Worm (Caenorhabditis elegans) whole organism, young adult: ENCODE results near the gene srt-34.

Source experiments
- F22D6.2 ChIP-seq: sonication (generic microtip); optimal IDR thresholded peaks from 2 replicates; lab custom pipeline; 2016; ENCODE audit warnings: mild to moderate bottlenecking, missing genetic modification characterization, missing compliant biosample characterization
- T07F8.4 ChIP-seq: sonication (generic microtip); optimal IDR thresholded peaks from 2 replicates; lab custom pipeline; 2016; ENCODE audit warnings: mild to moderate bottlenecking, missing genetic modification characterization, moderate library complexity, missing compliant biosample characterization
- T26A5.8 ChIP-seq: sonication (generic microtip); optimal IDR thresholded peaks from 2 replicates; lab custom pipeline; 2016; ENCODE audit warnings: missing genetic modification characterization, missing compliant biosample characterization
- Y53G8AR.9 ChIP-seq: fragments of 200-800 bp; sonication (Bioruptor generic); conservative IDR thresholded peaks from 2 replicates; pipeline ENCODE4 v1.3.6; 2022; ENCODE audit warnings: missing genetic modification reagents, missing genetic modification characterization, missing compliant biosample characterization
- ama-1 ChIP-seq, 3 experiments: fragments of 150-350 bp in 1 of 3; sonication (generic microtip) in 2 of 3; optimal IDR thresholded peaks; 2 replicates each; lab custom pipeline; 2014 to 2018; ENCODE audit warnings: missing biosample characterization in 2 of 3, missing genetic modification characterization in 2 of 3, missing genetic modification reagents in 2 of 3
- ceh-100 ChIP-seq: fragments of 200-800 bp; sonication (Bioruptor generic); IDR thresholded peaks from 2 replicates; pipeline ENCODE4 v1.3.6; 2022; ENCODE audit warnings: missing genetic modification reagents, missing genetic modification characterization, missing compliant biosample characterization
- ceh-27 ChIP-seq: fragments of 200-800 bp; sonication (Bioruptor generic); optimal IDR thresholded peaks from 2 replicates; lab custom pipeline; 2018; ENCODE audit warnings: mild to moderate bottlenecking, missing genetic modification characterization, moderate library complexity, missing compliant biosample characterization
- ceh-58 ChIP-seq: fragments of 200-800 bp; sonication (Bioruptor generic); IDR thresholded peaks from 2 replicates; pipeline ENCODE4 v1.3.6; 2022; ENCODE audit warnings: missing genetic modification characterization, missing compliant biosample characterization
- dpff-1 ChIP-seq: sonication (generic microtip); optimal IDR thresholded peaks from 2 replicates; lab custom pipeline; 2017; ENCODE audit warnings: mild to moderate bottlenecking, missing genetic modification characterization, missing compliant biosample characterization
- dpl-1 ChIP-seq: fragments of 150-350 bp; optimal IDR thresholded peaks from 2 replicates; lab custom pipeline; 2014; ENCODE audit warnings: missing biosample characterization, missing genetic modification reagents, missing genetic modification characterization
- efl-1 ChIP-seq: fragments of 150-350 bp; optimal IDR thresholded peaks from 2 replicates; lab custom pipeline; 2014; ENCODE audit warnings: missing biosample characterization, missing genetic modification reagents, missing genetic modification characterization
- egrh-3 ChIP-seq: fragments of 200-800 bp; sonication (Bioruptor generic); IDR thresholded peaks from 2 replicates; pipeline ENCODE4 v1.3.6; 2022; ENCODE audit warnings: missing genetic modification reagents, missing genetic modification characterization, missing compliant biosample characterization
- ets-4 ChIP-seq: fragments of 200-800 bp; sonication (Bioruptor generic); optimal IDR thresholded peaks from 2 replicates; lab custom pipeline; 2018; ENCODE audit warnings: mild to moderate bottlenecking, missing genetic modification characterization, missing compliant biosample characterization
- hsf-1 ChIP-seq: fragments of 200-800 bp; sonication (Bioruptor generic); IDR thresholded peaks from 2 replicates; pipeline ENCODE4 v1.3.6; 2022; ENCODE audit warnings: missing genetic modification reagents, missing genetic modification characterization, missing compliant biosample characterization
- let-607 ChIP-seq, 2 experiments: fragments of 200-800 bp in 1 of 2; sonication (Bioruptor generic) in 1 of 2; sonication (generic microtip) in 1 of 2; optimal IDR thresholded peaks; 2 replicates each; lab custom pipeline; 2016 to 2018; ENCODE audit warnings: mild to moderate bottlenecking in 2 of 2, missing compliant biosample characterization in 2 of 2, missing genetic modification characterization in 2 of 2, moderate library complexity in 2 of 2, missing genotype in 1 of 2
- lin-26 ChIP-seq: fragments of 200-800 bp; sonication (Bioruptor generic); IDR thresholded peaks from 2 replicates; pipeline ENCODE4 v1.3.6; 2022; ENCODE audit warnings: missing genetic modification reagents, missing genetic modification characterization, missing compliant biosample characterization
- lin-35 ChIP-seq, 3 experiments: fragments of 150-350 bp in 2 of 3; sonication (generic microtip) in 1 of 3; optimal IDR thresholded peaks; 2 replicates each; lab custom pipeline; 2014 to 2018; ENCODE audit warnings: missing biosample characterization in 3 of 3, missing genetic modification characterization in 3 of 3, missing genetic modification reagents in 3 of 3
- lin-54 ChIP-seq: fragments of 200-800 bp; sonication (Bioruptor generic); optimal IDR thresholded peaks from 2 replicates; lab custom pipeline; 2018; ENCODE audit warnings: mild to moderate bottlenecking, missing genetic modification characterization, missing compliant biosample characterization
- lsl-1 ChIP-seq: fragments of 200-800 bp; sonication (Bioruptor generic); optimal IDR thresholded peaks from 2 replicates; lab custom pipeline; 2018; ENCODE audit warnings: mild to moderate bottlenecking, missing genetic modification characterization, moderate library complexity, missing compliant biosample characterization
- madf-3 ChIP-seq: fragments of 200-800 bp; sonication (Bioruptor generic); IDR thresholded peaks from 2 replicates; pipeline ENCODE4 v1.3.6; 2022; ENCODE audit warnings: missing genetic modification reagents, missing genetic modification characterization, missing compliant biosample characterization
- madf-6 ChIP-seq: fragments of 200-800 bp; sonication (Bioruptor generic); IDR thresholded peaks from 2 replicates; pipeline ENCODE4 v1.3.6; 2022; ENCODE audit warnings: missing genetic modification reagents, missing genetic modification characterization, missing compliant biosample characterization
- nfya-1 ChIP-seq: sonication (generic microtip); optimal IDR thresholded peaks from 2 replicates; lab custom pipeline; 2017; ENCODE audit warnings: antibody characterized with exemption, missing compliant biosample characterization, missing genetic modification characterization, borderline replicate concordance; ENCODE audit not compliant: insufficient read depth
- nfyb-1 ChIP-seq: fragments of 200-800 bp; sonication (Bioruptor generic); IDR thresholded peaks from 2 replicates; pipeline ENCODE4 v1.3.6; 2022; ENCODE audit warnings: missing genetic modification reagents, missing genetic modification characterization, missing compliant biosample characterization
- nhr-120 ChIP-seq: fragments of 200-800 bp; sonication (Bioruptor generic); IDR thresholded peaks from 2 replicates; pipeline ENCODE4 v1.3.6; 2022; ENCODE audit warnings: missing genetic modification characterization, missing compliant biosample characterization
- nhr-27 ChIP-seq: fragments of 200-800 bp; sonication (Bioruptor generic); optimal IDR thresholded peaks from 2 replicates; lab custom pipeline; 2018; ENCODE audit warnings: mild to moderate bottlenecking, missing genetic modification characterization, moderate library complexity, missing compliant biosample characterization
- pbrm-1 ChIP-seq: fragments of 200-800 bp; sonication (Bioruptor generic); IDR thresholded peaks from 2 replicates; pipeline ENCODE4 v1.3.6; 2022; ENCODE audit warnings: missing genetic modification reagents, missing genetic modification characterization, missing compliant biosample characterization
- rec-8 ChIP-seq, 2 experiments: sonication (generic microtip); optimal IDR thresholded peaks; 2 replicates each; lab custom pipeline; 2016; ENCODE audit warnings: mild to moderate bottlenecking in 2 of 2, missing genetic modification characterization in 2 of 2, missing genetic modification reagents in 2 of 2, missing genotype in 2 of 2, missing biosample characterization in 1 of 2, missing compliant biosample characterization in 1 of 2, moderate library complexity in 1 of 2
- sdz-38 ChIP-seq: sonication (generic microtip); optimal IDR thresholded peaks from 2 replicates; lab custom pipeline; 2016; ENCODE audit warnings: missing genotype, missing genetic modification characterization, missing compliant biosample characterization
- somi-1 ChIP-seq: fragments of 200-800 bp; sonication (Bioruptor generic); optimal IDR thresholded peaks from 2 replicates; lab custom pipeline; 2018; ENCODE audit warnings: mild to moderate bottlenecking, missing genetic modification characterization, missing compliant biosample characterization
- sptf-2 ChIP-seq: fragments of 200-800 bp; sonication (Bioruptor generic); optimal IDR thresholded peaks from 2 replicates; lab custom pipeline; 2018; ENCODE audit warnings: mild to moderate bottlenecking, missing genetic modification characterization, missing compliant biosample characterization
- tbp1 ChIP-seq: fragments of 200-800 bp; sonication (Bioruptor generic); optimal IDR thresholded peaks from 2 replicates; lab custom pipeline; 2018; ENCODE audit warnings: mild to moderate bottlenecking, missing genetic modification characterization, missing compliant biosample characterization
- ztf-18 ChIP-seq: sonication (generic microtip); optimal IDR thresholded peaks from 2 replicates; lab custom pipeline; 2016; ENCODE audit warnings: missing genotype, mild to moderate bottlenecking, missing genetic modification characterization, missing compliant biosample characterization
- ztf-26 ChIP-seq: sonication (generic microtip); optimal IDR thresholded peaks from 2 replicates; lab custom pipeline; 2017; ENCODE audit warnings: missing genetic modification characterization, missing compliant biosample characterization
- ztf-28 ChIP-seq: fragments of 200-800 bp; sonication (Bioruptor generic); IDR thresholded peaks from 2 replicates; pipeline ENCODE4 v1.3.6; 2022; ENCODE audit warnings: missing genetic modification reagents, missing genetic modification characterization, missing compliant biosample characterization

Gene srt-34

DNA sequence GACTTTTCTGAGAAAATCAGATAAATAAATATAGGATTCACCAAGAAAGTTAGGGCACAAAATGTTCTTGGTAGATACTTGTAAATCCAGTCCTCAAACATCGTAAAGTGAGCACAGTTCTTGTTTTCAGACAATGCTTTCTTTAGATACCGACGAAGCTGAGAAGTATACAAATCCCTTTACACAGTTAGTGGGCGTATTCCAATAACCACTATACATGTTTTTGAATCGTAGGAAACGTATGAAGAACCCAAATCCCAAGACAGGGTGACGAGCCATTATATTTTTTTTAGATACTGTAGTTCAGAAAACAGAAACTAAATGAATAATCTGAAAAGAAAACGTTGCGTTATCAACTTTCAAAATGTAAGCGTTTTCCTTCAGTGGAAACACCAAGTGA is 27.8 kb upstream of the srt-34 start, which contains the start of gene srj-44:
Gene srj-44 (minus strand): TSS at position 101 of the 400 bp plus-strand sequence.
- no peak for TF ChIP-seq ztf-26 (tag; lab: Kevin White, UChicago)
- TF ChIP-seq rec-8 (tag; optimal IDR thresholded peaks at IDR 0.05; lab: Kevin White, UChicago): no peak
- TF ChIP-seq ztf-28: no peak
- TF ChIP-seq nfya-1: no peak
- no peak for TF ChIP-seq sptf-2 (GFP tag; lab: Kevin White, UChicago)
- TF ChIP-seq ztf-18 (tag; lab: Kevin White, UChicago): no peak
- no peak for TF ChIP-seq ceh-27 (GFP tag; lab: Kevin White, UChicago)
- no peak for TF ChIP-seq lsl-1 (GFP tag; lab: Kevin White, UChicago)
- no peak for TF ChIP-seq T07F8.4 (tag; lab: Kevin White, UChicago)
- TF ChIP-seq nhr-27: no peak
- no peak for TF ChIP-seq madf-3 (GFP tag; lab: Robert Waterston, UW)
- no peak for TF ChIP-seq lin-26 (GFP tag; lab: Robert Waterston, UW)
- TF ChIP-seq tbp1 (GFP tag; lab: Kevin White, UChicago): no peak
- TF ChIP-seq ceh-100: no peak
- no peak for TF ChIP-seq ceh-58
- no peak for TF ChIP-seq nfyb-1
- no peak for TF ChIP-seq sdz-38 (tag; lab: Kevin White, UChicago)

DNA sequence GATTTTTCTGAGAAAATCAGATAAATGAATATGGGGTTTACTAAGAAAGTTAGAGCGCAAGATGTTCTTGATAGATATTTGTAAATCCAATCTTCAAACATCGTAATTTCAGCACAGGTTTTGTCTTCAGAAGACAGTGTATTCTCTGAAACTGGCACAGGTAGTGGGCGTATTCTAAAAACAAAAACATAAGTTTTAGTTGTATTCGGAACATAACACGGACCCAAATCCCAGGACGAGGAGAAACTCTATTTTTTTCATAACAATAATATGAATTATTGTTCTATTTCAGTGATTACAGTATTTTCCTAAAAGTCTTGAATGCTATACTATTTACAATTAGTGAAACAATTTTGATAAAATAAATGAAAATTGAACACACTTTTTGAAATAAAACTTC is 18.5 kb upstream of the srt-34 start, which contains the start of gene srj-45:
Gene srj-45 (minus strand): TSS at position 101 of the 400 bp plus-strand sequence.
- TF ChIP-seq ceh-27 (GFP tag; lab: Kevin White, UChicago) (no peak), efl-1 (GFP tag; lab: Kevin White, UChicago) (no peak), pbrm-1 (no peak), T26A5.8 (tag; lab: Kevin White, UChicago) (no peak), dpl-1 (GFP tag; lab: Kevin White, UChicago) (no peak), ztf-18 (tag; lab: Kevin White, UChicago) (no peak), lin-54 (GFP tag; lab: Kevin White, UChicago) (no peak), lin-26 (GFP tag; lab: Robert Waterston, UW) (no peak), ets-4 (GFP tag; lab: Kevin White, UChicago) (no peak), somi-1 (no peak), nhr-27 (no peak), madf-6 (GFP tag; lab: Robert Waterston, UW) (no peak), hsf-1 (GFP tag; lab: Robert Waterston, UW) (no peak), dpff-1 (tag; lab: Kevin White, UChicago) (no peak), ama-1 (optimal IDR thresholded peaks at IDR 0.05; lab: Kevin White, UChicago) (no peak), ama-1 (GFP tag; optimal IDR thresholded peaks at IDR 0.05; lab: Kevin White, UChicago) (no peak), let-607 (tag; optimal IDR thresholded peaks at IDR 0.05; lab: Kevin White, UChicago) (no peak), F22D6.2 (no peak), Y53G8AR.9 (GFP tag; lab: Robert Waterston, UW) (no peak), egrh-3 (no peak)
- TF ChIP-seq, all 124 proteins: peak for 0

DNA sequence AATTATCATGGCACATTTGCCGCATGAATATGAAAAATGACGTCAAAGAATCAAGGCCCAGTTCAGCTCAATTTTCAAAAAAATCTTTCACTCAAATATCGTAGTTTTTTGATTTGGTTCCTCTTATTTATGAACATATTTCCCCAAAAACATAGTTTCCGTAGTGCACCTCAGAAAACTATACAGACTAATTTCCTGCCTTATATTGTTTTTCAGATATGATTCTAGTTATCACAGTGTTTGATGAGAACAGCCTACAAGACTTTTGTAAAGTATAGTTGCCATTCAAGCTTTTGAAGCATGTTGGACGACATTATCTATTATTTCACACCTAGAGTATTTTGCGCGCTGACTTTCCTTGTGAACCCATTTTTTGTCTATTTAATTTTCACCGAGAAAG is 14.6 kb upstream of the srt-34 start, which contains the start of gene srj-50:
Gene srj-50 (plus strand): TSS at position 301 of the 400 bp plus-strand sequence.
- no peak for TF ChIP-seq tbp1 (GFP tag; lab: Kevin White, UChicago)
- TF ChIP-seq nhr-120 (GFP tag; lab: Robert Waterston, UW): no peak
- TF ChIP-seq lin-35 (GFP tag; optimal IDR thresholded peaks at IDR 0.05; lab: Kevin White, UChicago): no peak
- no peak for TF ChIP-seq somi-1
- no peak for TF ChIP-seq madf-3 (GFP tag; lab: Robert Waterston, UW)
